Fruit fly (Drosophila melanogaster) whole organism, wandering third instar larva: ENCODE data around the gene CG42680.

Experiments
- foxo ChIP-seq, 2 experiments: fragments of 200-800 bp; sonication (Bioruptor generic); optimal IDR thresholded peaks; 2 replicates in 1 of 2; 3 replicates in 1 of 2; lab custom pipeline; 2016 to 2017; ENCODE audit warnings: missing biosample characterization in 2 of 2, missing genetic modification characterization in 2 of 2
- pan ChIP-seq: fragments of >200 bp; optimal IDR thresholded peaks from 2 replicates; lab custom pipeline; 2017
- sage ChIP-seq: fragments of 200-800 bp; sonication (Bioruptor generic); optimal IDR thresholded peaks from 2 replicates; lab custom pipeline; 2016; ENCODE audit warnings: missing biosample characterization, mild to moderate bottlenecking, missing genetic modification characterization

- TF ChIP-seq sage = no peak
- TF ChIP-seq pan = no peak
- TF ChIP-seq foxo (GFP tag; optimal IDR thresholded peaks at IDR 0.05; lab: Kevin White, UChicago) = peak in 1 of 2 experiments; percentile 75
Observed at dm6 chr2L:14612998-14613955, 25.2 kb upstream of the CG42680 start.
